Worm (Caenorhabditis elegans): ENCODE results near the gene R155.3.

- no peak for TF ChIP-seq mdl-1 (tag; optimal IDR thresholded peaks at IDR 0.05)
- TF ChIP-seq lin-13 (GFP tag; optimal IDR thresholded peaks at IDR 0.05): no peak
- no peak for TF ChIP-seq C16A3.4 (tag; optimal IDR thresholded peaks at IDR 0.05)
- TF ChIP-seq nhr-12 (tag; optimal IDR thresholded peaks at IDR 0.05): no peak
- no peak for TF ChIP-seq nhr-237 (tag; optimal IDR thresholded peaks at IDR 0.05)
- TF ChIP-seq aly-2 (tag; optimal IDR thresholded peaks at IDR 0.05): no peak
- TF ChIP-seq sptf-1 (tag; optimal IDR thresholded peaks at IDR 0.05): no peak
- no peak for TF ChIP-seq unc-62 (GFP tag; optimal IDR thresholded peaks at IDR 0.05)
- TF ChIP-seq nhr-71 (tag; optimal IDR thresholded peaks at IDR 0.05): no peak
- no peak for TF ChIP-seq skn-1 (tag; optimal IDR thresholded peaks at IDR 0.05)
Measured at ce11 chrIII:1962552-1962951, 14.0 kb downstream of the R155.3 start.
